Fruit fly (Drosophila melanogaster): Measurements from ENCODE around the gene CG18585.

CG18585 gene

DNA sequence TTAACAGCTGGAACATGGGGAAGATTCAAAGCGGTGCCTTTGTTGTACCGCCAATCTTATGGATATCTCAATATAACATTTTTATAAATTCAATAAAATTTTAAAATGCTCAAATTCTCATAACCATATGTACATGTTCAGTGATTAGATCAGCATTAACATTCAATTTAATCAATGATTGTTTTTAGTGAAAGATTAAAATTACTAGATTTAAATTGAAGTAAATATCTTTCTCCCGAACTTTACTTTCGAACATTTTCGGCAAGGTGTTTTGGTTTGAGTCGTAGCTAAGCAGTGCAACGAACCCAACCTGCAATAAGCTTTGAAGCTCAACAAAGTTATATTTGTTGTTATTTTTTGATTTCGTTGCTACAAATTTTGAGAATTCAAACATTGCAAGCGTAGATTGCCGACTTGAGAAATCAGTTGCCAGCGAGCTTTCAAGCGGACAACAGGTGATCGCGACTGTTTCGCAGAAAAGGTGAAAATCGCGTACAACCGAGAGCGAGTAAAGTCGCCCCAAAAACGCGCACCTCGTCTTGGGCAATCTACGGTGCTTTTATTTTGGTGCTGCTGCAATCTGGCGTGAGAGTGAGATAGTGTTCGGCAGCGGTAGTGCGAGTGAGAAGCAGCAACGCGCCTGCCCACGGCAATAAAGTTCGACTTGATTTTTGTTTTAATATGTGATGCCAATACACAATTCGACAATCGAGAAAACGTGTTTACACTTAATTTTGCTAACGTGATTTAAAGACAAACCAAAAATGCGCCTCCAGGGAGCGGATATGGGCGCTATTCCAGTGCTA, 11.7 kb upstream of the CG18585 start, which contains the start of gene Tep3 (continued):
- TF ChIP-seq CG7372 (GFP tag; IDR thresholded peaks at IDR 0.05) (no peak), wdn (GFP tag; IDR thresholded peaks at IDR 0.05) (no peak), CG6175 (GFP tag; IDR thresholded peaks at IDR 0.05) (no peak), az2 (GFP tag; optimal IDR thresholded peaks at IDR 0.05) (peak; percentile 4), CG1024 (GFP tag; IDR thresholded peaks at IDR 0.05) (no peak), hb (GFP tag; IDR thresholded peaks at IDR 0.05; ENCODE audit: partially characterized antibody) (no peak), Mrtf (GFP tag; IDR thresholded peaks at IDR 0.05) (no peak), Atf-2 (GFP tag; optimal IDR thresholded peaks at IDR 0.05) (no peak), bbx (GFP tag; IDR thresholded peaks at IDR 0.05; ENCODE audit: partially characterized antibody) (peak; percentile 26; the same call in 1 of the 2 replicates), crc (GFP tag; optimal IDR thresholded peaks at IDR 0.05) (no peak), Eip74EF (GFP tag; optimal IDR thresholded peaks at IDR 0.05) (no peak), en (GFP tag; optimal IDR thresholded peaks at IDR 0.05) (no peak), Ravus (GFP tag; IDR thresholded peaks at IDR 0.05) (no peak), CG32772 (GFP tag; IDR thresholded peaks at IDR 0.05) (no peak), hbn (GFP tag; IDR thresholded peaks at IDR 0.05; ENCODE audit: partially characterized antibody) (no peak), CG17612 (GFP tag; IDR thresholded peaks at IDR 0.05) (no peak), gsb-n (tag; optimal IDR thresholded peaks at IDR 0.05) (no peak), sima (GFP tag; optimal IDR thresholded peaks at IDR 0.05) (no peak), Adf1 (GFP tag; IDR thresholded peaks at IDR 0.05) (no peak), dmrt11E (tag; optimal IDR thresholded peaks at IDR 0.05) (no peak), CG4360 (GFP tag; IDR thresholded peaks at IDR 0.05) (0 out of 2 replicates have a peak, but pooled peaks have one; percentile 18), phol (tag; optimal IDR thresholded peaks at IDR 0.05) (no peak), sqz (GFP tag; optimal IDR thresholded peaks at IDR 0.05) (no peak), CG11456 (GFP tag; IDR thresholded peaks at IDR 0.05) (no peak), Sry-β (GFP tag; optimal IDR thresholded peaks at IDR 0.05) (no peak), luna (GFP tag; optimal IDR thresholded peaks at IDR 0.05) (no peak), cato (GFP tag; optimal IDR thresholded peaks at IDR 0.05; ENCODE audit: borderline replicate concordance) (no peak), fd102C (GFP tag; optimal IDR thresholded peaks at IDR 0.05) (no peak), CG12299 (tag; optimal IDR thresholded peaks at IDR 0.05) (peak; percentile 15), yki (optimal IDR thresholded peaks at IDR 0.05) (no peak), CG1647 (GFP tag; optimal IDR thresholded peaks at IDR 0.05) (no peak), CG12391 (tag; optimal IDR thresholded peaks at IDR 0.05) (no peak), CG16815 (GFP tag; optimal IDR thresholded peaks at IDR 0.05) (no peak), Jarid2 (GFP tag; optimal IDR thresholded peaks at IDR 0.05) (peak; percentile 55), sna (GFP tag; IDR thresholded peaks at IDR 0.05; ENCODE audit: partially characterized antibody) (no peak), CG4707 (GFP tag; optimal IDR thresholded peaks at IDR 0.05) (no peak), slbo (GFP tag; IDR thresholded peaks at IDR 0.05) (peak; percentile 43; the same call in 1 of the 2 replicates), B-H2 (GFP tag; optimal IDR thresholded peaks at IDR 0.05) (no peak), CG12942 (GFP tag; optimal IDR thresholded peaks at IDR 0.05) (no peak), Hey (tag; optimal IDR thresholded peaks at IDR 0.05) (no peak), Camta (GFP tag; optimal IDR thresholded peaks at IDR 0.05) (no peak), schlank (tag; optimal IDR thresholded peaks at IDR 0.05) (no peak), CG4424 (GFP tag; optimal IDR thresholded peaks at IDR 0.05) (peak; percentile 46), bab2 (GFP tag; optimal IDR thresholded peaks at IDR 0.05) (peak; percentile 24), MTF-1 (GFP tag; optimal IDR thresholded peaks at IDR 0.05; ENCODE audit: borderline replicate concordance) (no peak), toy (GFP tag; IDR thresholded peaks at IDR 0.05) (no peak), CG17912 (GFP tag; optimal IDR thresholded peaks at IDR 0.05) (no peak), HHEX (GFP tag; optimal IDR thresholded peaks at IDR 0.05) (no peak), CG8924 (tag; optimal IDR thresholded peaks at IDR 0.05) (no peak), Nf-YC (tag; optimal IDR thresholded peaks at IDR 0.05) (no peak)

Data from whole organism, embryonic.